Worm (Caenorhabditis elegans) whole organism, L4 larva: ENCODE data around the gene F22F7.3.

Source experiments
- F10B5.3 ChIP-seq: sonication (generic microtip); optimal IDR thresholded peaks from 2 replicates; lab custom pipeline; 2016; ENCODE audit warnings: mild to moderate bottlenecking, missing genetic modification characterization, missing compliant biosample characterization
- F26F4.8 ChIP-seq: fragments of 200-800 bp; sonication (Bioruptor generic); conservative IDR thresholded peaks from 2 replicates; pipeline ENCODE4 v1.3.6; 2022; ENCODE audit warnings: missing genetic modification characterization, missing compliant biosample characterization
- F37D6.2 ChIP-seq: sonication (generic microtip); optimal IDR thresholded peaks from 2 replicates; lab custom pipeline; 2016; ENCODE audit warnings: mild to moderate bottlenecking, missing genetic modification characterization, missing compliant biosample characterization
- T26A8.4 ChIP-seq: fragments of 200-800 bp; sonication (Bioruptor generic); IDR thresholded peaks from 2 replicates; pipeline ENCODE4 v1.3.6; 2022; ENCODE audit warnings: missing genetic modification characterization, missing compliant biosample characterization
- Y48G9A.11 ChIP-seq: fragments of 200-800 bp; sonication (Bioruptor generic); IDR thresholded peaks from 2 replicates; pipeline ENCODE4 v1.3.6; 2022; ENCODE audit warnings: missing genetic modification reagents, missing genetic modification characterization, missing compliant biosample characterization
- Y75B8A.6 ChIP-seq: fragments of 200-800 bp; sonication (Bioruptor generic); IDR thresholded peaks from 2 replicates; pipeline ENCODE4 v1.3.6; 2022; ENCODE audit warnings: missing genetic modification reagents, missing genetic modification characterization, missing compliant biosample characterization
- ZK546.5 ChIP-seq, 2 experiments: sonication (generic microtip); optimal IDR thresholded peaks; 2 replicates each; lab custom pipeline; 2017; ENCODE audit warnings: missing biosample characterization in 2 of 2, missing genetic modification characterization in 2 of 2
- aha-1 ChIP-seq: fragments of 150-350 bp; peaks from one replicate; lab custom pipeline; 2014; ENCODE audit warnings: missing biosample characterization, missing genetic modification characterization
- aly-2 ChIP-seq: sonication (generic microtip); optimal IDR thresholded peaks from 2 replicates; lab custom pipeline; 2018; ENCODE audit warnings: missing biosample characterization, missing genetic modification characterization
- ama-1 ChIP-seq: fragments of 150-350 bp; optimal IDR thresholded peaks from 2 replicates; lab custom pipeline; 2014; ENCODE audit warnings: inconsistent platforms, mixed read lengths
- arid-1 ChIP-seq: fragments of 200-800 bp; sonication (Bioruptor generic); conservative IDR thresholded peaks from 2 replicates; pipeline ENCODE4 v1.3.6; 2022; ENCODE audit warnings: missing genetic modification reagents, missing genetic modification characterization, missing compliant biosample characterization
- attf-4 ChIP-seq: sonication (generic microtip); optimal IDR thresholded peaks from 3 replicates; lab custom pipeline; 2017; ENCODE audit warnings: missing biosample characterization, missing genetic modification characterization
- ceh-44 ChIP-seq: fragments of 200-800 bp; sonication (Bioruptor generic); IDR thresholded peaks from 2 replicates; pipeline ENCODE4 v1.3.6; 2022; ENCODE audit warnings: missing genetic modification reagents, missing genetic modification characterization, missing compliant biosample characterization
- ceh-82 ChIP-seq: sonication (generic microtip); optimal IDR thresholded peaks from 2 replicates; lab custom pipeline; 2017; ENCODE audit warnings: missing biosample characterization, missing genetic modification characterization
- cey-2 ChIP-seq: sonication (generic microtip); optimal IDR thresholded peaks from 3 replicates; lab custom pipeline; 2017; ENCODE audit warnings: missing genetic modification characterization, mild to moderate bottlenecking, missing compliant biosample characterization, antibody characterized with exemption, borderline replicate concordance; ENCODE audit not compliant: insufficient read depth
- ctbp-1 ChIP-seq: fragments of 200-800 bp; sonication (Bioruptor generic); IDR thresholded peaks from 2 replicates; pipeline ENCODE4 v1.3.6; 2022; ENCODE audit warnings: missing genetic modification reagents, missing genetic modification characterization, missing compliant biosample characterization
- daf-19 ChIP-seq: fragments of 200-800 bp; sonication (Bioruptor generic); conservative IDR thresholded peaks from 2 replicates; pipeline ENCODE4 v1.3.6; 2022; ENCODE audit warnings: missing genetic modification characterization, missing compliant biosample characterization
- dmd-9 ChIP-seq: fragments of 200-800 bp; sonication (Bioruptor generic); IDR thresholded peaks from 2 replicates; pipeline ENCODE4 v1.3.6; 2022; ENCODE audit warnings: missing genetic modification reagents, missing genetic modification characterization, missing compliant biosample characterization
- dpl-1 ChIP-seq: fragments of 150-350 bp; optimal IDR thresholded peaks from 2 replicates; lab custom pipeline; 2014; ENCODE audit warnings: missing biosample characterization, missing genetic modification reagents, missing genetic modification characterization
- fkh-10 ChIP-seq: fragments of 150-350 bp; optimal IDR thresholded peaks from 2 replicates; lab custom pipeline; 2014; ENCODE audit warnings: missing biosample characterization, missing genetic modification reagents, missing genetic modification characterization
- fos-1 ChIP-seq: fragments of 150-350 bp; optimal IDR thresholded peaks from 2 replicates; lab custom pipeline; 2014; ENCODE audit warnings: missing biosample characterization, missing genetic modification characterization
- gei-8 ChIP-seq: fragments of 200-800 bp; sonication (Bioruptor generic); optimal IDR thresholded peaks from 2 replicates; lab custom pipeline; 2018; ENCODE audit warnings: mild to moderate bottlenecking, missing genetic modification characterization, missing compliant biosample characterization
- hlh-11 ChIP-seq: fragments of 200-800 bp; sonication (Bioruptor generic); optimal IDR thresholded peaks from 2 replicates; lab custom pipeline; 2018; ENCODE audit warnings: mild to moderate bottlenecking, missing genetic modification characterization, missing compliant biosample characterization
- lim-7 ChIP-seq: fragments of 200-800 bp; sonication (Bioruptor generic); IDR thresholded peaks from 2 replicates; pipeline ENCODE4 v1.3.6; 2022; ENCODE audit warnings: missing genetic modification characterization, missing compliant biosample characterization
- lin-1 ChIP-seq: fragments of 200-800 bp; sonication (Bioruptor generic); IDR thresholded peaks from 2 replicates; pipeline ENCODE4 v1.3.6; 2022; ENCODE audit warnings: missing genetic modification reagents, missing genetic modification characterization, missing compliant biosample characterization
- madf-5 ChIP-seq, 2 experiments: fragments of 200-800 bp; sonication (Bioruptor generic); IDR thresholded peaks; 2 replicates each; pipeline ENCODE4 v1.3.6; 2022; ENCODE audit warnings: missing compliant biosample characterization in 2 of 2, missing genetic modification characterization in 2 of 2
- madf-9 ChIP-seq: fragments of 200-800 bp; sonication (Bioruptor generic); conservative IDR thresholded peaks from 2 replicates; pipeline ENCODE4 v1.3.6; 2022; ENCODE audit warnings: missing genetic modification reagents, missing genetic modification characterization, missing compliant biosample characterization
- mep-1 ChIP-seq: fragments of 150-350 bp; sonication (generic microtip); optimal IDR thresholded peaks from 3 replicates; lab custom pipeline; 2014; ENCODE audit warnings: missing biosample characterization, missing genetic modification characterization
- mes-2 ChIP-seq: sonication (generic microtip); optimal IDR thresholded peaks from 2 replicates; lab custom pipeline; 2016; ENCODE audit warnings: missing genotype, mild to moderate bottlenecking, missing genetic modification characterization, missing compliant biosample characterization; ENCODE audit not compliant: poor library complexity, severe bottlenecking
- mxl-2 ChIP-seq: fragments of 200-800 bp; sonication (Bioruptor generic); conservative IDR thresholded peaks from 2 replicates; pipeline ENCODE4 v1.3.6; 2022; ENCODE audit warnings: missing genetic modification reagents, missing genetic modification characterization, missing compliant biosample characterization
- mxl-3 ChIP-seq: fragments of 200-800 bp; sonication (Bioruptor generic); optimal IDR thresholded peaks from 2 replicates; lab custom pipeline; 2018; ENCODE audit warnings: mild to moderate bottlenecking, missing genetic modification characterization, missing compliant biosample characterization
- nhr-10 ChIP-seq: fragments of 150-350 bp; optimal IDR thresholded peaks from 2 replicates; lab custom pipeline; 2014; ENCODE audit warnings: missing biosample characterization, missing genetic modification characterization
- nhr-11 ChIP-seq: fragments of 150-350 bp; optimal IDR thresholded peaks from 2 replicates; lab custom pipeline; 2014; ENCODE audit warnings: missing biosample characterization, missing genetic modification characterization
- nhr-28 ChIP-seq: fragments of 150-350 bp; optimal IDR thresholded peaks from 2 replicates; lab custom pipeline; 2014; ENCODE audit warnings: missing biosample characterization, missing genetic modification characterization
- nhr-41 ChIP-seq: fragments of 200-800 bp; sonication (Bioruptor generic); IDR thresholded peaks from 2 replicates; pipeline ENCODE4 v1.3.6; 2022; ENCODE audit warnings: missing genetic modification reagents, missing genetic modification characterization, missing compliant biosample characterization
- nhr-42 ChIP-seq: fragments of 200-800 bp; sonication (Bioruptor generic); IDR thresholded peaks from 2 replicates; pipeline ENCODE4 v1.3.6; 2022; ENCODE audit warnings: missing genetic modification characterization, missing compliant biosample characterization
- nhr-6 ChIP-seq: fragments of 150-350 bp; optimal IDR thresholded peaks from 2 replicates; lab custom pipeline; 2014; ENCODE audit warnings: missing biosample characterization, missing genetic modification characterization
- php-3 ChIP-seq: fragments of 200-800 bp; sonication (Bioruptor generic); IDR thresholded peaks from 2 replicates; pipeline ENCODE4 v1.3.6; 2022; ENCODE audit warnings: missing genetic modification reagents, missing genetic modification characterization, missing compliant biosample characterization
- saeg-2 ChIP-seq: fragments of 200-800 bp; sonication (Bioruptor generic); IDR thresholded peaks from 2 replicates; pipeline ENCODE4 v1.3.6; 2022; ENCODE audit warnings: missing genetic modification reagents, missing genetic modification characterization, missing compliant biosample characterization
- set-16 ChIP-seq: fragments of 200-800 bp; sonication (Bioruptor generic); IDR thresholded peaks from 2 replicates; pipeline ENCODE4 v1.3.6; 2022; ENCODE audit warnings: missing genetic modification reagents, missing genetic modification characterization, missing compliant biosample characterization
- snpc-1.2 ChIP-seq: fragments of 200-800 bp; sonication (Bioruptor generic); IDR thresholded peaks from 2 replicates; pipeline ENCODE4 v1.3.6; 2022; ENCODE audit warnings: missing genetic modification reagents, missing genetic modification characterization, missing compliant biosample characterization
- snpc-4 ChIP-seq: fragments of 150-350 bp; optimal IDR thresholded peaks from 2 replicates; lab custom pipeline; 2014; ENCODE audit warnings: missing biosample characterization, missing genetic modification characterization
- unc-62 ChIP-seq, 3 experiments: fragments of 150-350 bp in 1 of 3; sonication (generic microtip); optimal IDR thresholded peaks in 2 of 3; peaks in 1 of 3; 1 replicate in 1 of 3; 2 replicates in 2 of 3; lab custom pipeline; 2014 to 2017; ENCODE audit warnings: missing biosample characterization in 3 of 3, missing genetic modification characterization in 3 of 3, missing genetic modification reagents in 3 of 3, missing genotype in 1 of 3
- vab-7 ChIP-seq: fragments of 200-800 bp; sonication (Bioruptor generic); IDR thresholded peaks from 2 replicates; pipeline ENCODE4 v1.3.6; 2022; ENCODE audit warnings: missing genetic modification reagents, missing genetic modification characterization, missing compliant biosample characterization
- zip-11 ChIP-seq: fragments of 200-800 bp; sonication (Bioruptor generic); IDR thresholded peaks from 2 replicates; pipeline ENCODE4 v1.3.6; 2022; ENCODE audit warnings: missing genetic modification characterization, missing compliant biosample characterization
- ztf-7 ChIP-seq: fragments of 150-350 bp; optimal IDR thresholded peaks from 2 replicates; lab custom pipeline; 2014; ENCODE audit warnings: missing biosample characterization, missing genetic modification characterization

F22F7.3 gene

DNA sequence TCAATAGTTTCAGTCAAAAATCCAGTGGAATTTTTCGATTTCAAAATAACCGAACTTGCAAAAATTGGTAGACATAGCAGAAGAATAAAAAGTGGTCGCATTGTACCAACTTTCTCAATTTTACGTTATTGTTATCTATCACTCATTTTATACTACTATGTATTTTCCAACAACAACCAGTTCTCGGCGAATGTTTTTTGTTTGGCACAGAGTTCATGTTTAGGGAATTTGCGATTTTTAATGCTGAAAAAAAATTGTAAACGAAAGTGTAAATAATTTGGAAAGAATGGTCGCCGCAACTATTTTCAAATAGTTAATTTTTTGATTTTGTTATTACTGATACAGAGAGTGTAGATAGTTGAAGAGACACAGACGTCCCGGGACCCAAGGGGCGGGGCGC lies 39.0 kb downstream of the F22F7.3 start, which contains the start of gene C45H4.21:
TSS of gene C45H4.21 (minus strand) at position 101 of the 400 bp plus-strand sequence.
- TF ChIP-seq aha-1 (no peak), F37D6.2 (tag; lab: Kevin White, UChicago) (no peak), F26F4.8 (GFP tag; lab: Robert Waterston, UW) (no peak), unc-62 (GFP tag; optimal IDR thresholded peaks at IDR 0.05 in 1 of 2; lab: Kevin White, UChicago) (no peak), unc-62 (tag; optimal IDR thresholded peaks at IDR 0.05; lab: Kevin White, UChicago) (no peak), Y75B8A.6 (GFP tag; lab: Robert Waterston, UW) (no peak), mes-2 (no peak), aly-2 (no peak), attf-4 (tag; lab: Kevin White, UChicago) (no peak), set-16 (GFP tag; lab: Robert Waterston, UW) (no peak), ctbp-1 (GFP tag; lab: Robert Waterston, UW) (no peak), mep-1 (tag; lab: Kevin White, UChicago) (no peak), ceh-44 (GFP tag; lab: Robert Waterston, UW) (no peak), fkh-10 (GFP tag; lab: Kevin White, UChicago) (no peak), ceh-82 (tag; lab: Kevin White, UChicago) (no peak), snpc-4 (no peak), ama-1 (lab: Kevin White, UChicago) (no peak), zip-11 (GFP tag; lab: Robert Waterston, UW) (no peak)

DNA sequence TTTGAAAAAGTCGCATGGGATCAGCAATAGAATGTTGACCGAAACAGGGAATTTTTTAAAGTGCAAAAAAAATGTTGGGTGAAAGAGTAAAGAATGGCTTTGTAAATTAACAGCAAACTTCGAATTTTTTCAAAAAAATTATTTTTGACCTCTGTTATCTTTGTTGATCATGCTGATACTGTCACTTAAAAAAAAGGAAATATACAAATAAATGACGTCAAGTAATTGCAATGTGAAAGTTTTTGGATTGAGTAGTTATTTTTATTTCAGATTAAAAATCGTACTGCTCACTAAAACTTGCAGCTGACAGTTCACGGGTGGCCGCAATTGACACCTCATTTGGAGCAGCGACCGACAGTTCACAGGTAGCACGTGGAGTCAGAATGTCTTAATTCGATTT lies 40.4 kb downstream of the F22F7.3 start, which contains the start of gene C45H4.13:
TSS of gene C45H4.13 (minus strand) at position 101 of the 400 bp plus-strand sequence.
- TF ChIP-seq nhr-28 (tag; lab: Kevin White, UChicago): no peak
- no peak for TF ChIP-seq nhr-41
- TF ChIP-seq lin-1 (GFP tag; lab: Robert Waterston, UW): no peak
- no peak for TF ChIP-seq nhr-42 (GFP tag; lab: Robert Waterston, UW)
- no peak for TF ChIP-seq ztf-7
- TF ChIP-seq ZK546.5 (tag; optimal IDR thresholded peaks at IDR 0.05; lab: Kevin White, UChicago): no peak
- no peak for TF ChIP-seq arid-1 (GFP tag; lab: Robert Waterston, UW)
- TF ChIP-seq lim-7 (GFP tag; lab: Robert Waterston, UW): no peak
- TF ChIP-seq F10B5.3 (tag; lab: Kevin White, UChicago): no peak
- TF ChIP-seq mxl-2 (GFP tag; lab: Robert Waterston, UW): no peak
- TF ChIP-seq F37D6.2 (tag; lab: Kevin White, UChicago): no peak
- TF ChIP-seq nhr-6 (tag; lab: Kevin White, UChicago): no peak
- TF ChIP-seq aly-2: no peak
- TF ChIP-seq madf-9: no peak
- no peak for TF ChIP-seq vab-7 (GFP tag; lab: Robert Waterston, UW)
- TF ChIP-seq dmd-9 (GFP tag; lab: Robert Waterston, UW): no peak
- no peak for TF ChIP-seq saeg-2 (GFP tag; lab: Robert Waterston, UW)
- no peak for TF ChIP-seq T26A8.4 (GFP tag; lab: Robert Waterston, UW)
- TF ChIP-seq Y48G9A.11 (GFP tag; lab: Robert Waterston, UW): no peak
- no peak for TF ChIP-seq nhr-11 (tag; lab: Kevin White, UChicago)

DNA sequence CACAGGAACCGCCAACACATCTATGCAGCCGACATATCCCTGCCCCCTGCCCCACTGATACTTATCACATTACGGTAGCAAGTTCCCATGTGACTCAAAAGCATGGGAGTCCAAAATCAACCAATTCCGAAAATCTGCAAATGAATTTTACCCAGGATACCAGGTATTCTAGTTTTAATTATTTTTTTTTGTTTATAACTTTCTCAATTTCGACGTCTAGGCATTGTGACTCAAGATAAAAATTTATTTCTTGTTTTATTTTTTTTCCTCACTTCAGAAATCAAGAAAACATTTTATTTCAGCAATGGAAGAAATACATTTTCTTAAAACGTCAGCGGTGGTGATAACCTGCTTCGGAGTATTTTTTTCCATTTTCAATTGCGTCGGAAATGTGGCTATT lies 41.0 kb downstream of the F22F7.3 start, which contains the start of gene srbc-24:
TSS of gene srbc-24 (plus strand) at position 301 of the 400 bp plus-strand sequence.
- TF ChIP-seq snpc-1.2 (GFP tag; lab: Robert Waterston, UW) (no peak), hlh-11 (tag; lab: Kevin White, UChicago) (no peak), fos-1 (tag; lab: Kevin White, UChicago) (no peak), daf-19 (no peak), nhr-28 (tag; lab: Kevin White, UChicago) (no peak), nhr-10 (tag; lab: Kevin White, UChicago) (no peak), gei-8 (GFP tag; lab: Kevin White, UChicago) (no peak), zip-11 (GFP tag; lab: Robert Waterston, UW) (no peak), arid-1 (GFP tag; lab: Robert Waterston, UW) (no peak), F26F4.8 (GFP tag; lab: Robert Waterston, UW) (no peak), madf-5 (GFP tag; IDR thresholded peaks at IDR 0.05; lab: Robert Waterston, UW) (no peak), cey-2 (tag; lab: Kevin White, UChicago) (no peak), dpl-1 (GFP tag; lab: Kevin White, UChicago) (no peak), mxl-3 (GFP tag; lab: Kevin White, UChicago) (no peak), php-3 (GFP tag; lab: Robert Waterston, UW) (no peak), mes-2 (no peak)
